Fruit fly (Drosophila melanogaster): ENCODE measurements around the gene hb.

Gene hb

DNA sequence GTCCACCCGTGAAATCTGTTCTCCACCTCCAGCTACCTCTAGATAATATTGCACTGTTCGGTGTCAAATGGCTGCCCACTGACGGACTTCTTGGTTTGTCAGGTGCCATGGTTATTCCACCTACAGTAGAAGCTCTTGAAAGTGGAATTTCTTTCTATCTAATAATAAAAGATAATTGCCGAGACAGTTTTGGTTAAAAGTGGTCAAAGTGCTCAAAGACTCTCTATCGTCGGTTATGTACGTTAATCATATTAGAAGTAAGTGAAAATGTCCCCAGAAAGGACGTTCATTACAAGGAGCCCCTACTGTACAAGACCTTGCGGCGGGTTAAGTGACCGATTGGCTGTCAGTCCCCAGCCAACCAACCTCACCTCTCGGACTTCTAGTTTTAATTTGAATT is 46.6 kb upstream of the hb start (continued):
- TF ChIP-seq Chrac-16 (GFP tag; optimal IDR thresholded peaks at IDR 0.05) (peak; percentile 28), Eip74EF (GFP tag; optimal IDR thresholded peaks at IDR 0.05) (no peak), dan (GFP tag; IDR thresholded peaks at IDR 0.05) (no peak), CG30020 (tag; optimal IDR thresholded peaks at IDR 0.05) (no peak), z (GFP tag; IDR thresholded peaks at IDR 0.05) (no peak), CG1647 (GFP tag; optimal IDR thresholded peaks at IDR 0.05) (no peak), croc (GFP tag; conservative IDR thresholded peaks at IDR 0.05) (no peak), onecut (GFP tag; IDR thresholded peaks at IDR 0.05) (no peak), tio (GFP tag; optimal IDR thresholded peaks at IDR 0.05) (peak; percentile 26), yki (optimal IDR thresholded peaks at IDR 0.05) (no peak), CG32532 (GFP tag; IDR thresholded peaks at IDR 0.05) (peak; percentile 62; the same call in 1 of the 2 replicates), emc (GFP tag; optimal IDR thresholded peaks at IDR 0.05) (no peak), H15 (GFP tag; IDR thresholded peaks at IDR 0.05) (0 out of 3 replicates have a peak, but pooled peaks have one; percentile 21), Adf1 (GFP tag; IDR thresholded peaks at IDR 0.05) (no peak), CG31388 (GFP tag; optimal IDR thresholded peaks at IDR 0.05) (no peak), CG4820 (GFP tag; optimal IDR thresholded peaks at IDR 0.05) (peak; percentile 45), fd96Cb (tag; optimal IDR thresholded peaks at IDR 0.05) (no peak), ems (GFP tag; optimal IDR thresholded peaks at IDR 0.05) (peak; percentile 20), ind (GFP tag; optimal IDR thresholded peaks at IDR 0.05) (no peak), CG6689 (GFP tag; IDR thresholded peaks at IDR 0.05) (peak; percentile 61), bcd (GFP tag; optimal IDR thresholded peaks at IDR 0.05) (peak; percentile 10), Elba2 (GFP tag; optimal IDR thresholded peaks at IDR 0.05) (no peak), hkb (optimal IDR thresholded peaks at IDR 0.05) (no peak), hkb (GFP tag; IDR thresholded peaks at IDR 0.05) (peak; percentile 48; the same call in 1 of the 2 replicates), Rfx (GFP tag; IDR thresholded peaks at IDR 0.05) (peak; percentile 62; the same call in 1 of the 2 replicates), Xbp1 (GFP tag; optimal IDR thresholded peaks at IDR 0.05) (peak; percentile 61), br (optimal IDR thresholded peaks at IDR 0.05) (no peak), Nf-YC (tag; optimal IDR thresholded peaks at IDR 0.05) (peak; percentile 5), dpn (GFP tag; optimal IDR thresholded peaks at IDR 0.05) (peak in 1 of 2 experiments; percentile 50), ken (GFP tag; IDR thresholded peaks at IDR 0.05) (peak; percentile 33; the same call in 1 of the 3 replicates), Hr39 (optimal IDR thresholded peaks at IDR 0.05) (no peak), Lhr (GFP tag; optimal IDR thresholded peaks at IDR 0.05) (no peak), CG11723 (GFP tag; optimal IDR thresholded peaks at IDR 0.05) (peak; percentile 18), CG6765 (GFP tag; optimal IDR thresholded peaks at IDR 0.05) (no peak), CG9876 (GFP tag; optimal IDR thresholded peaks at IDR 0.05) (no peak), CG18599 (GFP tag; optimal IDR thresholded peaks at IDR 0.05) (peak; percentile 49), CG10431 (GFP tag; optimal IDR thresholded peaks at IDR 0.05) (no peak), CG16779 (GFP tag; IDR thresholded peaks at IDR 0.05) (no peak), CG18764 (GFP tag; optimal IDR thresholded peaks at IDR 0.05) (peak; percentile 7), CG31365 (tag; optimal IDR thresholded peaks at IDR 0.05) (no peak), CG7745 (tag; optimal IDR thresholded peaks at IDR 0.05) (no peak), zfh1 (GFP tag; IDR thresholded peaks at IDR 0.05) (peak; percentile 40; the same call in 1 of the 3 replicates), CG13775 (GFP tag; optimal IDR thresholded peaks at IDR 0.05) (no peak), CG12299 (tag; optimal IDR thresholded peaks at IDR 0.05) (no peak), Stat92E (GFP tag; optimal IDR thresholded peaks at IDR 0.05) (no peak), BEAF-32 (GFP tag; optimal IDR thresholded peaks at IDR 0.05) (no peak), CG32772 (GFP tag; IDR thresholded peaks at IDR 0.05) (0 out of 2 replicates have a peak, but pooled peaks have one; percentile 44), CG10979 (tag; optimal IDR thresholded peaks at IDR 0.05) (no peak), dmrt11E (tag; optimal IDR thresholded peaks at IDR 0.05) (no peak), gcm2 (GFP tag; optimal IDR thresholded peaks at IDR 0.05) (peak; percentile 24), ato (GFP tag; IDR thresholded peaks at IDR 0.05; ENCODE audit: partially characterized antibody) (no peak), Dp (GFP tag; optimal IDR thresholded peaks at IDR 0.05) (no peak)

Measured in whole organism, embryonic.